Fruit fly (Drosophila melanogaster): Measurements from ENCODE around the gene CG14985.
A peak's percentile ranks its signal among the peaks of the same experiment; 100 is the strongest.

CG14985 gene

dm6 chr3L:4040247-4040925 is 37.1 kb downstream of the CG14985 start, which contains the start of the genes CG11593 and Rcd5 (continued):
- TF ChIP-seq ranshi (GFP tag; IDR thresholded peaks at IDR 0.05) (peak; percentile 82; the same call in 1 of the 2 replicates), CG11723 (GFP tag; optimal IDR thresholded peaks at IDR 0.05) (no peak), dimm (GFP tag; IDR thresholded peaks at IDR 0.05) (no peak), CG6689 (GFP tag; IDR thresholded peaks at IDR 0.05) (peak; percentile 88), disco-r (GFP tag; optimal IDR thresholded peaks at IDR 0.05) (no peak), CG10431 (GFP tag; optimal IDR thresholded peaks at IDR 0.05) (no peak), CG12155 (GFP tag; optimal IDR thresholded peaks at IDR 0.05) (no peak), CG6683 (GFP tag; optimal IDR thresholded peaks at IDR 0.05) (no peak), lola (GFP tag; optimal IDR thresholded peaks at IDR 0.05) (no peak), Scr (GFP tag; IDR thresholded peaks at IDR 0.05; ENCODE audit: partially characterized antibody) (peak; percentile 28; the same call in 1 of the 2 replicates), CG30431 (GFP tag; optimal IDR thresholded peaks at IDR 0.05) (peak; percentile 66), CG16863 (GFP tag; optimal IDR thresholded peaks at IDR 0.05) (peak; percentile 9), CG4730 (GFP tag; IDR thresholded peaks at IDR 0.05) (peak; percentile 72), sens (GFP tag) (peak; percentile 73), ash1 (GFP tag; optimal IDR thresholded peaks at IDR 0.05) (no peak), mam (GFP tag; optimal IDR thresholded peaks at IDR 0.05) (peak; percentile 46), CG13624 (GFP tag; optimal IDR thresholded peaks at IDR 0.05) (no peak), CG17612 (GFP tag; IDR thresholded peaks at IDR 0.05) (no peak), inv (GFP tag; IDR thresholded peaks at IDR 0.05; ENCODE audit: partially characterized antibody) (no peak), CG13894 (tag; optimal IDR thresholded peaks at IDR 0.05) (no peak), Sox102F (GFP tag; optimal IDR thresholded peaks at IDR 0.05) (peak; percentile 65), CG33557 (GFP tag; optimal IDR thresholded peaks at IDR 0.05) (no peak), CG10959 (GFP tag; IDR thresholded peaks at IDR 0.05) (no peak), ham (GFP tag; IDR thresholded peaks at IDR 0.05) (peak; percentile 59), run (tag; optimal IDR thresholded peaks at IDR 0.05) (no peak), Taf1 (GFP tag; IDR thresholded peaks at IDR 0.05) (peak; percentile 69), eve (GFP tag; optimal IDR thresholded peaks at IDR 0.05) (no peak), CG1832 (GFP tag; optimal IDR thresholded peaks at IDR 0.05) (no peak), CG32532 (GFP tag; IDR thresholded peaks at IDR 0.05) (peak; percentile 87), CG15011 (GFP tag; optimal IDR thresholded peaks at IDR 0.05) (no peak), CG5245 (GFP tag; optimal IDR thresholded peaks at IDR 0.05) (peak; percentile 24), CG12769 (tag; optimal IDR thresholded peaks at IDR 0.05) (no peak), wek (GFP tag; optimal IDR thresholded peaks at IDR 0.05) (no peak), CG18599 (GFP tag; optimal IDR thresholded peaks at IDR 0.05) (peak; percentile 53), sima (GFP tag; optimal IDR thresholded peaks at IDR 0.05) (no peak), ftz-f1 (GFP tag; optimal IDR thresholded peaks at IDR 0.05) (no peak), CG17328 (GFP tag; IDR thresholded peaks at IDR 0.05) (peak; percentile 45; the same call in 1 of the 2 replicates), scrt (GFP tag; optimal IDR thresholded peaks at IDR 0.05) (no peak), CG2199 (GFP tag; IDR thresholded peaks at IDR 0.05) (0 out of 3 replicates have a peak, but pooled peaks have one; percentile 56), exex (tag; optimal IDR thresholded peaks at IDR 0.05) (no peak), crc (GFP tag; optimal IDR thresholded peaks at IDR 0.05) (no peak), CG32772 (GFP tag; IDR thresholded peaks at IDR 0.05) (peak; percentile 89), pzg (GFP tag; optimal IDR thresholded peaks at IDR 0.05) (peak; percentile 66), CG15269 (tag; optimal IDR thresholded peaks at IDR 0.05) (no peak), sens-2 (GFP tag; IDR thresholded peaks at IDR 0.05) (no peak), ind (GFP tag; optimal IDR thresholded peaks at IDR 0.05) (peak; percentile 72), dysf (GFP tag; IDR thresholded peaks at IDR 0.05) (peak; percentile 83), Drgx (GFP tag; IDR thresholded peaks at IDR 0.05) (no peak), Ptx1 (GFP tag; IDR thresholded peaks at IDR 0.05) (peak; percentile 91), dati (GFP tag; IDR thresholded peaks at IDR 0.05) (no peak)

All from whole organism, embryonic.